Worm (Caenorhabditis elegans): ENCODE measurements around the gene H28G03.3.

H28G03.3 gene

ce11 chrX:5171085-5171484 lies 55.1 kb downstream of the H28G03.3 start, which contains the start of gene T03G11.10:
TSS of gene T03G11.10 (minus strand) at chrX:5171185.
- no peak for TF ChIP-seq him-1 (tag; optimal IDR thresholded peaks at IDR 0.05)
- no peak for TF ChIP-seq W03F9.2 (tag; optimal IDR thresholded peaks at IDR 0.05)
- no peak for TF ChIP-seq dao-5 (tag; optimal IDR thresholded peaks at IDR 0.05)

All from whole organism, L4/young adult.